Fruit fly (Drosophila melanogaster): ENCODE data around the gene RnrL.

Gene RnrL

DNA sequence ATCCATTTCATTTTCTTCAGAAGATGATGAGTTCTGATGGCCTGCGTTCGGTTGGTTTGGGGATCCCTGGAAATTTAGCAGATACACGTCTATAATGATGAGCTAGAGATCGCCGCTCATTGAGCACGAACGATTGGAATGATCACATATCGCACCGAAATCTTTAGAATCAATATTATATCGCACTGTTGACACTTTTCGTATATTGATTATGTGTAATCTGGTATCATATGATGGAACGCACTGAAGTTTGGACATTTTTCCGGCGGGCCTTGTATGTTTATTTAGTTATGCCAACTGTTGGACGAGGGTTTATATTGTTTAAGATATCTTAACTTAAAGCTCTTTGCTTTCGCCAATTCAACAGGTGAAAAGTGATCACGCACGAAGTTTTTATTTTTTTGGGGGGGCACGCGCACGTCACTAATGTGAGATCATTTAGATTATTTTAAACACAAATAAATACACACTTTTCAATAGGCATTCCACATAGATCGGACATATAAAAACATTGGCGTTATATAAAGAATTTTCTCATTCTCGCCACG is 6.6 kb downstream of the RnrL start:
- TF ChIP-seq CG8159 (tag; optimal IDR thresholded peaks at IDR 0.05) (no peak), CG12605 (GFP tag; IDR thresholded peaks at IDR 0.05) (no peak), fd96Ca (GFP tag; IDR thresholded peaks at IDR 0.05) (no peak), CG10348 (GFP tag; IDR thresholded peaks at IDR 0.05) (no peak)

DNA sequence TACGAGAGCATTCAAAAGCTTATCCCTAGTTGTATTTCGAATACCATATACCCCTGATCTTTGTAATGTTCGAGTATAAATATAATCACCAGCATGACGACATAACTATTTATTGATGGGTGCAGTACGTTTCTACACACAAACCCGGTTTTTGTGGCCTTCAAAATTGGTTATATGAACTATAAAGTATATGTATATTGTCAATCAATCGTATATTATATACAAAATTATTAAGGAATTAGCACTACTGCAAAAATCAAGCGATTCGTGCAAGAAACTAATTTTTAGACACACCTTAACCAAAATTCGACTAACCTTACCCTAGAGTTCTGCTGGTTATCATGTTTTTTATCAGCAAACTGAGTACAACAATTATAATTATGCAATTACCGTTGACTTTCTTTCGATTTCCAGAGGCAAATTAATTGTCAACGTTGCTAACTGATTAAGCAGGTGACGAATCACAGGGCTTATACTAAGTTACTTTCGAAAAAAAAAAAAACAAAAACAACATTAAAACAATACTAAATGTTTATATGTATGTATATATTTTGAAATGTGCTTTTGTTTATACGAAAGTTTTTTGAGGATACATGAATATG is 7.5 kb downstream of the RnrL start:
- no peak for TF ChIP-seq CG8301 (tag; optimal IDR thresholded peaks at IDR 0.05)
- TF ChIP-seq CG13204 (GFP tag; optimal IDR thresholded peaks at IDR 0.05), result no peak
- TF ChIP-seq Pif1B (GFP tag; optimal IDR thresholded peaks at IDR 0.05), result no peak
- TF ChIP-seq Pif1A (GFP tag; optimal IDR thresholded peaks at IDR 0.05), result no peak
- TF ChIP-seq CG32121 (GFP tag; IDR thresholded peaks at IDR 0.05), result no peak
- TF ChIP-seq CG15710 (tag; optimal IDR thresholded peaks at IDR 0.05), result no peak
- no peak for TF ChIP-seq Ets98B (GFP tag; IDR thresholded peaks at IDR 0.05)
- TF ChIP-seq EcR (GFP tag; optimal IDR thresholded peaks at IDR 0.05), result no peak
- TF ChIP-seq CG14655 (GFP tag; optimal IDR thresholded peaks at IDR 0.05), result no peak
- TF ChIP-seq CG17806 (tag; optimal IDR thresholded peaks at IDR 0.05), result no peak
- no peak for TF ChIP-seq gl (tag; optimal IDR thresholded peaks at IDR 0.05)
- TF ChIP-seq CG8159 (tag; optimal IDR thresholded peaks at IDR 0.05), result no peak

DNA sequence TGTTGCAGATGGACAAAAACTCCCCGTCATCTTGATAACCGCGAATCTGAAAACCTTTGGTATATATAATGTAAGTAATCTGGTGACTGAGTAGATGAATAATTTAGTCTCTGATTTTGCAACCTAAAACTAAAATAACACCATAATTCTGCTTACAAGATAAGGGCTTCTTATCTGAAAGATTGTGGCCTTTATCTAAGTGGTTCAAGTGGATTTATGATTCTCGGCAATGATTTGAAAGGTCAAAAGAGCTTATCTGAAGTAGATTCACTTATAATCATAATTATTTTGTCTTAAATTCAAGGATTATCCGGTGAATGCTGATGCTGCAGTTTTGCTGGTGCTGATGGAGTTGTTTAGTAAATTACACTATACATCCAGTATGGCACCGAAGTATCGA is 11.9 kb downstream of the RnrL start:
- no peak for TF ChIP-seq CG8159 (tag; optimal IDR thresholded peaks at IDR 0.05)

DNA sequence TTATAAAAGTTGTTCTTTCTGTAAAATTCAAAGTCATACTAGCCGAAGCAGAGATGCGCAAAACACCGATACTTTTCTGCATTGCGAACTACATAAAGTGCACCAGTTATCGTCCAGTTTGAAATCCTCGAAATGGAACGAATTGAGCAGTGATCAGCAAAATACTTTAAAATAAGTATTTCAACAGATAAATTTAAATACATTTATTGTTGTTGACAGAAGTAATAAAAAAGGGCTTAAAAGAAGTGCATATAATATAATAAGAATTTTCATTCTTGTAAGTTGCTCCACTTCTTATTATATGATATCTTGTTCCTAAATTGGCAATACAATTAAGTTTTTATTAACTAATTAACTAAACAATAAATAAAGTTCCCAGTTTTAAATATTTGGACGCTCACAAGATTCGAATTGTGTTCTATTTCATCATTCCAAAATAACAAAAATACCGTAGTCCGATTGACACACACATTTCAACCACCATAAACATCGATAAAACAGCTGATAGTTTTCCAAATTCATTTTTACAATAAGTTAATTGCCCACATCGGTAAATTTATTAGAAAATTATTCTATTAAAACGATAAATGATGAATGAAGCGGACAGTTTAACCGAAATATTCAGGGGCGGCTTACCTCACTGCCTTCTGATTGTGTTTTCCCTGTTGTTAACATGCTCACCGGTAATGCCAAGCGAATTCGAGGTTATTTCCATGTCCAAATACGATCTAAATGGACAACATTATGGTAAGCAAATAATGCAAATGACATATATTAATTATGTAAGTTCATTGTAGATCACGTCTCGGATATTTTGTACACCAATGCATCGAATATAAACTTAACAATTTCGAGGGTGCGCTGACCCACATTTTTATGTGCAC is 13.2 kb downstream of the RnrL start, which contains the start of the genes Usp14 and CG4972:
TSS of gene Usp14 (minus strand) at position 70 of the 884 bp plus-strand sequence.
TSS of gene CG4972 (plus strand) at position 466 of the 884 bp plus-strand sequence.
- TF ChIP-seq EcR (GFP tag; optimal IDR thresholded peaks at IDR 0.05) (peak; percentile 27), CG15710 (tag; optimal IDR thresholded peaks at IDR 0.05) (peak; percentile 24), D1 (tag; optimal IDR thresholded peaks at IDR 0.05) (no peak)

DNA sequence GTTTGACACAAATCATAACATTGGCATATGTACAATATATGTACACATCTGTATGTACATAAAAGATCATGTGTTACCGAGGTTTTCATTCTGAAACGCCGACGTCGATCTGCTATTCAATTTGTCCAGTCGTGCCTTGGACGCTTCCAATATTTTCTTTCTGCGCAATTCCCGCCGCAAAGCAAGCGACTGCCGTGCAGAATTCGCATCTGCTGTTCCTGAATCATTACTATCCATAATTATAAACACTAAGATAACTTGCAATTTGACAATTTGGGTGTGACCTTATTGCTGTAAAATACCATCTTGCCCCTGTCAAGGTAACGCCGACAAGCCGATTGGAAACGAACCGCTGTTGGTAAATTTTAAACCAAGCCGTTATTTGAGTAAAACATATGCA is 15.9 kb downstream of the RnrL start:
- TF ChIP-seq Pif1B (GFP tag; optimal IDR thresholded peaks at IDR 0.05) (no peak), CG9948 (tag; optimal IDR thresholded peaks at IDR 0.05) (no peak), Snoo (tag; optimal IDR thresholded peaks at IDR 0.05) (no peak), CG8301 (tag; optimal IDR thresholded peaks at IDR 0.05) (no peak), CG34367 (tag; optimal IDR thresholded peaks at IDR 0.05) (no peak), CG14655 (GFP tag; optimal IDR thresholded peaks at IDR 0.05) (no peak), CG10348 (GFP tag; IDR thresholded peaks at IDR 0.05) (no peak), fd96Ca (GFP tag; IDR thresholded peaks at IDR 0.05) (no peak), D1 (tag; optimal IDR thresholded peaks at IDR 0.05) (no peak), CG4496 (GFP tag; IDR thresholded peaks at IDR 0.05) (no peak), EcR (GFP tag; optimal IDR thresholded peaks at IDR 0.05) (no peak), gl (tag; optimal IDR thresholded peaks at IDR 0.05) (no peak), CG8159 (tag; optimal IDR thresholded peaks at IDR 0.05) (no peak), Pif1A (GFP tag; optimal IDR thresholded peaks at IDR 0.05) (no peak), CG32121 (GFP tag; IDR thresholded peaks at IDR 0.05) (no peak)

DNA sequence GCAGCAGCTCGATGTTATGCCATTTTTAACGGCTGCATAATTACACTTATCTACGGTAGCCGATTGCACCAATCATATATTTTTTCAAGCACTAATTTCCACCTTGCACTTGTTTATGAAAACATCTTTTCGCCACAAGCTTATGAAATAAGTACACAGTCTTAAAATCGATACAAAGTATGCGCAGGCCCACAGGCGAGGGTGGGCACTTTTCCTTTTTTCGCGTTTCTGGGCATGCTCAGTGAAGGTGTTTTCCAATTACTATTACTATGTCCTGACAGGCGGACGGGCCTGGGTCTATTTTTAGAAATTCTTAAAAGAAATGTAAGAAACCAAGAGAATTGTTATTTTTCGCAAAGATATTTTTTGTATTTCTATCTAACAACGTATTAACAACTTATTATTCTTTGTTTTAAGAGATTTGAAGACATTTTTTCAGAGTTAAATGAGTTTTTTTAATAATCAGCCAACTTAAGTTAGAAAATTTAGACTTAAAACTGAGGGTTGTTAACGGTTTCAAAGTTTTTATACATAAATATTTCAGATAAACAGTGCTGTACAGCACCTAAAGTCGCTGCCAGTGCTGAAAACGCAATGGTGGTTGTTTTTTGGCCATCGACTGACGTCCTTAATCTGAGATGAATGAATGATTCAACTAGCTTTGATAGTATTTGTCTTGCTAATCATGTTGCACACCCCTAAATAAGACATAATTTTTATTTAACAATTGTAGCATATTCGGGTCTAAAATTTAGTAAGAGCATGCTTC is 16.9 kb downstream of the RnrL start, which contains the start of gene Cdk5alpha:
TSS of gene Cdk5alpha (minus strand) at position 343 of the 769 bp plus-strand sequence.
- TF ChIP-seq Pif1A (GFP tag; optimal IDR thresholded peaks at IDR 0.05), result no peak
- TF ChIP-seq CG32121 (GFP tag; IDR thresholded peaks at IDR 0.05), result no peak
- TF ChIP-seq CG4496 (GFP tag; IDR thresholded peaks at IDR 0.05), result no peak
- no peak for TF ChIP-seq rn (GFP tag; IDR thresholded peaks at IDR 0.05)
- TF ChIP-seq Ets98B (GFP tag; IDR thresholded peaks at IDR 0.05), result no peak
- TF ChIP-seq CG12605 (GFP tag; IDR thresholded peaks at IDR 0.05), result no peak
- TF ChIP-seq CG14655 (GFP tag; optimal IDR thresholded peaks at IDR 0.05), result no peak
- TF ChIP-seq Pif1B (GFP tag; optimal IDR thresholded peaks at IDR 0.05), result no peak
